Fruit fly (Drosophila melanogaster) whole organism, wandering third instar larva: ENCODE data around the gene spirit.

Source experiments
- Abd-B ChIP-seq: fragments of >200 bp; optimal IDR thresholded peaks from 2 replicates; lab custom pipeline; 2017; ENCODE audit warnings: missing biosample characterization, missing genetic modification characterization
- CG32264 ChIP-seq: fragments of 200-800 bp; sonication (Bioruptor generic); optimal IDR thresholded peaks from 2 replicates; lab custom pipeline; 2016; ENCODE audit warnings: missing biosample characterization, missing genetic modification characterization
- OdsH ChIP-seq: fragments of 200-800 bp; sonication (Bioruptor generic); optimal IDR thresholded peaks from 2 replicates; lab custom pipeline; 2016; ENCODE audit warnings: missing biosample characterization, mild to moderate bottlenecking, missing genetic modification characterization
- dsf ChIP-seq: sonication (Bioruptor generic); optimal IDR thresholded peaks from 2 replicates; lab custom pipeline; 2016; ENCODE audit warnings: missing biosample characterization, missing genetic modification characterization, borderline replicate concordance
- h ChIP-seq: fragments of 200-800 bp; sonication (Bioruptor generic); optimal IDR thresholded peaks from 3 replicates; lab custom pipeline; 2016; ENCODE audit warnings: missing biosample characterization, mild to moderate bottlenecking, missing genetic modification characterization
- lola ChIP-seq: fragments of >200 bp; optimal IDR thresholded peaks from 2 replicates; lab custom pipeline; 2017; ENCODE audit warnings: missing biosample characterization, missing genetic modification characterization
- pan ChIP-seq: fragments of >200 bp; optimal IDR thresholded peaks from 2 replicates; lab custom pipeline; 2017
- tai ChIP-seq: sonication (Bioruptor generic); optimal IDR thresholded peaks from 2 replicates; lab custom pipeline; 2016; ENCODE audit warnings: missing biosample characterization, missing genetic modification characterization
- woc ChIP-seq: sonication (Bioruptor generic); optimal IDR thresholded peaks from 2 replicates; lab custom pipeline; 2016; ENCODE audit warnings: missing biosample characterization, mild to moderate bottlenecking, missing genetic modification characterization

dm6 chrX:8523572-8524155 lies 49.7 kb downstream of the spirit start:
- TF ChIP-seq h (GFP tag; lab: Kevin White, UChicago): no peak
- TF ChIP-seq pan (lab: Kevin White, UChicago): no peak
- no peak for TF ChIP-seq dsf (GFP tag; lab: Kevin White, UChicago)
- no peak for TF ChIP-seq lola (GFP tag; lab: Kevin White, UChicago)
- TF ChIP-seq Abd-B (GFP tag; lab: Kevin White, UChicago): no peak
- no peak for TF ChIP-seq CG32264 (GFP tag; lab: Kevin White, UChicago)
- TF ChIP-seq woc (GFP tag; lab: Kevin White, UChicago): no peak
- TF ChIP-seq OdsH (GFP tag; lab: Kevin White, UChicago): no peak
- no peak for TF ChIP-seq tai (GFP tag; lab: Kevin White, UChicago)
